Worm (Caenorhabditis elegans): Measurements from ENCODE around the gene wdr-48.

Gene wdr-48

DNA sequence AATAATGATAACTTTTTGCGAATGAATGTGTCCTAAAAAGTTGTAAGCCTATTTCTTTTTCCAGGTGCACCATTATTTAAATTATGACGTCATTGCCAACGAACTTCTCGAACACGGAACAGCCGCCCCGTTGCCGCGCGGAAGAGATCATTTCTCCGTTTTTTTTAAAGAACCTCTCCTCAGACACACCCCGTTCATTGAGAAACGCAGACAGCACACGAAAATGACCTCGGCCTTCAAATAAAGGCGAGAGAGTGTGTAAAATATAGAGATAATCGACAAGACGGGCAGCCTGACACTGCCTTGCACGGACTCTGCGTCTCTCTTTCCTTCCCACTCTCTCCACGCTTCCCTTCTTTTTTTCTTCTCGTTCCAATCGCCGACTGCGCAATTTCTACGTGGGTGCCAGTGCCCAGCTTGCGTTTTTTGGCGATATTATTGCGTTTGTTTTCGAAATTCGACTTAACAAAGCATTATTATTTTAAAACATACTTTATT lies 18.2 kb upstream of the wdr-48 start (continued):
- TF ChIP-seq pbrm-1 (GFP tag; IDR thresholded peaks at IDR 0.05): peak; percentile 72
- no peak for TF ChIP-seq Y95B8A.8 (GFP tag; IDR thresholded peaks at IDR 0.05)
- no peak for TF ChIP-seq somi-1 (GFP tag; optimal IDR thresholded peaks at IDR 0.05)
- TF ChIP-seq F39B2.1 (GFP tag; IDR thresholded peaks at IDR 0.05): no peak
- TF ChIP-seq him-1 (tag; optimal IDR thresholded peaks at IDR 0.05): no peak
- TF ChIP-seq nhr-27 (tag; optimal IDR thresholded peaks at IDR 0.05): no peak
- TF ChIP-seq rec-8 (tag; optimal IDR thresholded peaks at IDR 0.05): no peak
- peak; percentile 64 for TF ChIP-seq B0336.3 (GFP tag; IDR thresholded peaks at IDR 0.05)
- no peak for TF ChIP-seq F37B4.10 (GFP tag; IDR thresholded peaks at IDR 0.05)
- no peak for TF ChIP-seq bed-1 (GFP tag; IDR thresholded peaks at IDR 0.05)
- TF ChIP-seq ztf-6 (GFP tag; IDR thresholded peaks at IDR 0.05): no peak
- TF ChIP-seq egl-44 (GFP tag; IDR thresholded peaks at IDR 0.05): no peak
- no peak for TF ChIP-seq K11D2.4 (GFP tag; IDR thresholded peaks at IDR 0.05)
- TF ChIP-seq lin-26 (GFP tag; IDR thresholded peaks at IDR 0.05): no peak
- no peak for TF ChIP-seq ceh-58 (GFP tag; IDR thresholded peaks at IDR 0.05)
- no peak; the same call in 1 of the 2 replicates for TF ChIP-seq rcor-1 (GFP tag; IDR thresholded peaks at IDR 0.05)
- no peak for TF ChIP-seq cebp-2 (GFP tag; IDR thresholded peaks at IDR 0.05)
- no peak for TF ChIP-seq efl-1 (GFP tag; optimal IDR thresholded peaks at IDR 0.05)
- no peak for TF ChIP-seq B0019.2 (GFP tag; conservative IDR thresholded peaks at IDR 0.05)
- no peak for TF ChIP-seq hrde-1 (tag; optimal IDR thresholded peaks at IDR 0.05; ENCODE audit: borderline replicate concordance)
- no peak for TF ChIP-seq sptf-2 (GFP tag; optimal IDR thresholded peaks at IDR 0.05)
- TF ChIP-seq let-526 (GFP tag; IDR thresholded peaks at IDR 0.05): no peak
- TF ChIP-seq attf-6 (GFP tag; IDR thresholded peaks at IDR 0.05): no peak
- peak; percentile 50 for TF ChIP-seq mcd-1 (GFP tag; IDR thresholded peaks at IDR 0.05)
- no peak for TF ChIP-seq gei-17 (GFP tag; optimal IDR thresholded peaks at IDR 0.05)
- TF ChIP-seq hmg-20 (GFP tag; IDR thresholded peaks at IDR 0.05): no peak
- TF ChIP-seq sdz-38 (tag; optimal IDR thresholded peaks at IDR 0.05): no peak
- no peak for TF ChIP-seq snpc-1.3 (tag; optimal IDR thresholded peaks at IDR 0.05; ENCODE audit: insufficient read depth)
- no peak for TF ChIP-seq rpc-1 (optimal IDR thresholded peaks at IDR 0.05)
- no peak for TF ChIP-seq rpc-1 (tag; optimal IDR thresholded peaks at IDR 0.05)
- no peak for TF ChIP-seq fkh-3 (tag; optimal IDR thresholded peaks at IDR 0.05)
- no peak for TF ChIP-seq ekl-4 (GFP tag; IDR thresholded peaks at IDR 0.05)
- TF ChIP-seq athp-1 (tag; optimal IDR thresholded peaks at IDR 0.05): no peak
- TF ChIP-seq attf-5 (GFP tag; optimal IDR thresholded peaks at IDR 0.05): peak; percentile 35
- TF ChIP-seq cebp-1 (GFP tag; IDR thresholded peaks at IDR 0.05): no peak
- TF ChIP-seq cebp-1 (tag; optimal IDR thresholded peaks at IDR 0.05): peak; percentile 53
- TF ChIP-seq lin-40 (tag; optimal IDR thresholded peaks at IDR 0.05): peak; percentile 68
- peak; percentile 16 for TF ChIP-seq ztf-26 (tag; optimal IDR thresholded peaks at IDR 0.05)
- no peak for TF ChIP-seq B0035.1 (tag; optimal IDR thresholded peaks at IDR 0.05)
- no peak for TF ChIP-seq F55B11.4 (tag; optimal IDR thresholded peaks at IDR 0.05; ENCODE audit: borderline replicate concordance, insufficient read depth)
- TF ChIP-seq die-1 (tag; optimal IDR thresholded peaks at IDR 0.05): no peak
- no peak for TF ChIP-seq bed-2 (GFP tag; IDR thresholded peaks at IDR 0.05)
- TF ChIP-seq tbp1 (GFP tag; optimal IDR thresholded peaks at IDR 0.05): peak; percentile 17
- TF ChIP-seq atf-7 (tag; optimal IDR thresholded peaks at IDR 0.05): peak; percentile 72
- TF ChIP-seq T07F8.4 (tag; optimal IDR thresholded peaks at IDR 0.05): no peak
- no peak for TF ChIP-seq egrh-3 (GFP tag; IDR thresholded peaks at IDR 0.05)
- no peak for TF ChIP-seq madf-3 (GFP tag; IDR thresholded peaks at IDR 0.05)
- TF ChIP-seq snpc-4 (GFP tag; optimal IDR thresholded peaks at IDR 0.05): no peak
- peak in 2 of 4 experiments; percentile 6 to 10 for TF ChIP-seq snpc-4 (tag; optimal IDR thresholded peaks at IDR 0.05)
- no peak for TF ChIP-seq ZK185.1 (tag; optimal IDR thresholded peaks at IDR 0.05; ENCODE audit: poor library complexity, severe bottlenecking)

Measured in whole organism, young adult.